Worm (Caenorhabditis elegans) whole organism, dauer: ENCODE data around the gene cpr-1.

Experiments used
- unc-62 ChIP-seq: sonication (generic microtip); optimal IDR thresholded peaks from 2 replicates; lab custom pipeline; 2017; ENCODE audit warnings: missing biosample characterization, missing genetic modification reagents, missing genetic modification characterization

cpr-1 gene

ce11 chrV:11975233-11975632 is at the start of gene cpr-1:
Gene cpr-1 (plus strand): TSS chrV:11975551.
- no peak for TF ChIP-seq unc-62 (GFP tag; lab: Kevin White, UChicago)

- TF ChIP-seq unc-62 (GFP tag; lab: Kevin White, UChicago): no peak
These were observed 48.0 kb upstream of the cpr-1 start, which contains the start of gene osm-6 for ce11 chrV:11927346-11927745. Gene osm-6 (minus strand): TSS chrV:11927446.

- TF ChIP-seq unc-62 (GFP tag; lab: Kevin White, UChicago): no peak
These were observed 46.2 kb upstream of the cpr-1 start, which contains the start of gene F58H1.2 for ce11 chrV:11929046-11929590. Gene F58H1.2 (plus strand): TSS chrV:11929096.

- TF ChIP-seq unc-62 (GFP tag; lab: Kevin White, UChicago): no peak
These were observed 41.9 kb upstream of the cpr-1 start, which contains the start of the genes aman-2 and F58H1.3 for ce11 chrV:11933196-11934028. Gene aman-2 (minus strand): TSS chrV:11933246. Gene F58H1.3 (plus strand): TSS chrV:11933978.

ce11 chrV:11934848-11935247 is 40.5 kb upstream of the cpr-1 start, which contains the start of gene F58H1.8:
Gene F58H1.8 (plus strand): TSS chrV:11935148.
- TF ChIP-seq unc-62 (GFP tag; lab: Kevin White, UChicago): no peak

- no peak for TF ChIP-seq unc-62 (GFP tag; lab: Kevin White, UChicago)
These were observed 37.6 kb upstream of the cpr-1 start, which contains the start of gene gpla-1 for ce11 chrV:11937710-11938109. Gene gpla-1 (minus strand): TSS chrV:11937810.

- TF ChIP-seq unc-62 (GFP tag; lab: Kevin White, UChicago): no peak
These were observed 35.0 kb upstream of the cpr-1 start for ce11 chrV:11940329-11940728.

- TF ChIP-seq unc-62 (GFP tag; lab: Kevin White, UChicago): no peak
These were observed 33.7 kb upstream of the cpr-1 start for ce11 chrV:11941664-11942063.

- TF ChIP-seq unc-62 (GFP tag; lab: Kevin White, UChicago): no peak
These were observed 33.0 kb upstream of the cpr-1 start, which contains the start of gene F58H1.6 for ce11 chrV:11942325-11942724. Gene F58H1.6 (plus strand): TSS chrV:11942625.

ce11 chrV:11943737-11944136 is 31.6 kb upstream of the cpr-1 start:
- TF ChIP-seq unc-62 (GFP tag; lab: Kevin White, UChicago): no peak

ce11 chrV:11945429-11945828 is 29.9 kb upstream of the cpr-1 start:
- no peak for TF ChIP-seq unc-62 (GFP tag; lab: Kevin White, UChicago)

- no peak for TF ChIP-seq unc-62 (GFP tag; lab: Kevin White, UChicago)
These were observed 28.5 kb upstream of the cpr-1 start for ce11 chrV:11946818-11947217.

ce11 chrV:11947414-11947954 is 27.9 kb upstream of the cpr-1 start:
- no peak for TF ChIP-seq unc-62 (GFP tag; lab: Kevin White, UChicago)

ce11 chrV:11948581-11948980 is 26.8 kb upstream of the cpr-1 start:
- TF ChIP-seq unc-62 (GFP tag; lab: Kevin White, UChicago): no peak

ce11 chrV:11949509-11950117 is 25.7 kb upstream of the cpr-1 start:
- no peak for TF ChIP-seq unc-62 (GFP tag; lab: Kevin White, UChicago)

ce11 chrV:11951227-11951626 is 24.1 kb upstream of the cpr-1 start:
- TF ChIP-seq unc-62 (GFP tag; lab: Kevin White, UChicago): no peak
